Worm (Caenorhabditis elegans): ENCODE measurements around the gene pitr-5.
A peak's percentile ranks its signal among the peaks of the same experiment; 100 is the strongest.

DNA sequence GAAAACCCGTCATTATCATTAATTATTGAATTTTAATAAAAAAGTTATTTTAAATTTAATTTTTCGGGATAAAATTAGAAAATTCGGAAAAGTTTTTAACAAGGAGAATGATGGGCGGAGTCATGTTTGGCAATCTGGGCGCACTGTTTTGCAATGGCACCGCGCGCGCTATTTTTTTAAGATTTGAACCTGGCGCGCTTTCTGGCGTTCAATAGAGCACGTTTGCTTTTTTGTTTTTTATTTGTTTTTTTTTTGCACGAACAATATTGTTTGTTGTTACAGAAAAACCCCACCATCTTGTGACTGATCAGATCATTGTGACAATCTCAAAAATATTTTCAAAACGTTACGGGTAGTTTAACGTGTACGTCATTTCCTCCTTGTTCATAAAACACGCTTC is 52.5 kb downstream of the pitr-5 start, which contains the start of gene hyls-1:
- TF ChIP-seq dao-5 (tag; optimal IDR thresholded peaks at IDR 0.05) (no peak), him-1 (tag; optimal IDR thresholded peaks at IDR 0.05) (no peak), W03F9.2 (tag; optimal IDR thresholded peaks at IDR 0.05) (peak; percentile 88)

All from whole organism, L4/young adult.